Worm (Caenorhabditis elegans): ENCODE results near the gene cct-8.
A peak's percentile ranks its signal among the peaks of the same experiment; 100 is the strongest.

cct-8 gene

DNA sequence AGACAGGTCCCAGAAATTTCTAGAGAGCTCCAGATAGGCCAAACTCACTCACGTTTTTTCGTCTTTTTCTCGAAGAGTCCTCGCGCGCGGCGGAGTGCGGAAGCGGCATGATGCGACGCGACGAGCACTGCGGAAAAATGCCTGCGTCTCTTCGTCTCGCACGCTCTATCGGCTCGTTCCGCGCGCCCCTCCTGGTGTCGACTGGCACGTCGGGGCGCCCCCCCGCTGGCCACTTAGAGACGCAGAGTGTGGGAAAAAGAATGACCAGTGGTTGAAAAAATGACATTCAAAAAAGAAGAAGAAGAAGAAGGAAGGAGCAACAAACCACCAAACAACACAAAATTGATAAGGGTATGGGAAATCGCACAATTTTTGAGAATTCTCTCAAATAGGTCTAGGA lies 26.3 kb downstream of the cct-8 start, which contains the start of gene znf-782 (continued):
- no peak for TF ChIP-seq lsl-1 (GFP tag; optimal IDR thresholded peaks at IDR 0.05)
- TF ChIP-seq ets-4 (GFP tag; optimal IDR thresholded peaks at IDR 0.05) = no peak
- TF ChIP-seq nhr-80 (tag; optimal IDR thresholded peaks at IDR 0.05) = peak; percentile 68
- no peak for TF ChIP-seq B0019.2 (GFP tag; conservative IDR thresholded peaks at IDR 0.05)
- no peak for TF ChIP-seq cebp-1 (GFP tag; IDR thresholded peaks at IDR 0.05)
- peak; percentile 4 for TF ChIP-seq cebp-1 (tag; optimal IDR thresholded peaks at IDR 0.05)
- TF ChIP-seq unc-130 (GFP tag; optimal IDR thresholded peaks at IDR 0.05) = no peak
- TF ChIP-seq mcd-1 (GFP tag; IDR thresholded peaks at IDR 0.05) = 0 out of 2 replicates have a peak, but pooled peaks have one; percentile 19
- TF ChIP-seq sdz-38 (tag; optimal IDR thresholded peaks at IDR 0.05) = no peak
- peak; percentile 49; the same call in 1 of the 2 replicates for TF ChIP-seq dox-1 (GFP tag; IDR thresholded peaks at IDR 0.05)
- TF ChIP-seq dpff-1 (tag; optimal IDR thresholded peaks at IDR 0.05) = no peak
- peak; percentile 90 for TF ChIP-seq egrh-3 (GFP tag; IDR thresholded peaks at IDR 0.05)
- no peak for TF ChIP-seq egl-44 (GFP tag; IDR thresholded peaks at IDR 0.05)
- TF ChIP-seq zfh-2 (GFP tag; conservative IDR thresholded peaks at IDR 0.05) = peak; percentile 96
- TF ChIP-seq D2030.7 (GFP tag; IDR thresholded peaks at IDR 0.05) = no peak
- TF ChIP-seq K11D2.4 (GFP tag; IDR thresholded peaks at IDR 0.05) = no peak
- TF ChIP-seq aptf-3 (GFP tag; IDR thresholded peaks at IDR 0.05) = no peak
- TF ChIP-seq sptf-2 (GFP tag; optimal IDR thresholded peaks at IDR 0.05) = no peak
- TF ChIP-seq nfya-1 (tag; optimal IDR thresholded peaks at IDR 0.05; ENCODE audit: borderline replicate concordance, insufficient read depth) = no peak
- no peak for TF ChIP-seq B0261.1 (tag; optimal IDR thresholded peaks at IDR 0.05)
- TF ChIP-seq nfyb-1 (GFP tag; IDR thresholded peaks at IDR 0.05) = 0 out of 2 replicates have a peak, but pooled peaks have one; percentile 41

DNA sequence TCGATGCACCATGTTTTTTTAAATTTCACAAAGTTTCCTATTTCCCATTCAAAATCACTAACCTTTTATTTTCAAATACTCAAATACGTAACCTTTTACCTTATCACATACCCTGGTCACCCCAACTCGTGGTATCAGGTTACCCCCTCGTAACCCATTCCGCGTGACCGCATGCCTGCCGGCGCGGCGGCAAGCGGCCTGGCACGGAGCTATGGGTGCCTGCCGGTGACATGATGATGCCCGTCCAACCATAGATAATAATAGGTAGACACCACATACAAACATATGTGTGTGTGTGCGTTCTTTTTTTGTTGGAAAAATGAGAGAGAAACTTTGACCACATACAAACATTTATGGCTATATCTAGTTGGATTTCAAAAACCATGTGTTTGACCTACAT lies 28.2 kb downstream of the cct-8 start:
- TF ChIP-seq zfh-2 (GFP tag; conservative IDR thresholded peaks at IDR 0.05) (peak; percentile 71), Y95B8A.8 (GFP tag; IDR thresholded peaks at IDR 0.05) (no peak)

DNA sequence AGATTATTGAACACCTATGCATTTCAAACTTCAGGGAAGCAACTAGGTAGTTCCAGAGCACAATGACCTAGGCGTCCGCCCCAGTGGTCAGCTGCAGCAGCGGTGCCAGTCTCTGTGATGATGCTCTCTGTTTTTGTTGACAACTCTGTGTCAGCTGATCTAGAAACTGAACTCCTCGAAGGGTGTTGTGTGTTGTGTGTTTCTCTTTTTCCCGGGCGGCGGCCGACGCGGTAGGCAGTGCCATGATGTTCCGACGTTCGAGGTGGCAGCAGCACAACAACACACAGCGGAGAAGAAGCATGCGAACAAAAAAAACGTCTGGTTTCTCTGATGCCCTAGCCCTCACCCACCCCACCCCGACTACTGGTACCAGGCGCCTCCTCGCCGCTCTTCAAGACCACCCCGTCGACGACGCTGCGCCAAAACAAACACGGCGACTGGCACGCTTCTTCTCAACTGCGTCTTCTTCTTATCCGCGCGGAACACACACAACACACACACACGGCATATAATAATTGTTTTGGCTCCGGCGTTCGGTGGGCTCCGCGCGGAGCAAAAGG lies 29.4 kb downstream of the cct-8 start:
- TF ChIP-seq zfh-2 (GFP tag; conservative IDR thresholded peaks at IDR 0.05) (peak; percentile 89), mes-4 (tag; optimal IDR thresholded peaks at IDR 0.05) (no peak), egrh-3 (GFP tag; IDR thresholded peaks at IDR 0.05) (0 out of 2 replicates have a peak, but pooled peaks have one; percentile 54)

DNA sequence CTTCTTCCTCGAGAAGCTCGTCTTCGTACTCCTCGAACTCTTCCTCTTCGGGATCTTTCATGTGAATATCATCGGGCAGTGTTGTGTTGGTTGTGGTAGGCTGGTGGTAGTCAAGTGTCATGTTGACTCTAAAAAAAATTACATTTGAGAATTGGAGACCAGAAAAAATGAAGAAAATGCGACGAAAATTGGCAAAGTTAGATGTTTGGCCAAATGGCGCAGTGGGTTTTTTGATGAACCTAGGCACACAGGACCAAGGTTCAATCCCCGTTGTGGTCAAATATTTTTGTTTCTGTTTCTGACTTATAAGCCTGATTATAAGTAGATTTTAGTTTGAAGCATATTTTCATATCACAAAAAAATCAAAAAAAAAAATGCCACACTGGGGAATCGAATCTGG lies 30.7 kb downstream of the cct-8 start:
- TF ChIP-seq sptf-2 (GFP tag; optimal IDR thresholded peaks at IDR 0.05) (no peak), B0261.1 (tag; optimal IDR thresholded peaks at IDR 0.05) (peak; percentile 51), B0019.2 (GFP tag; conservative IDR thresholded peaks at IDR 0.05) (no peak), hsf-1 (GFP tag; IDR thresholded peaks at IDR 0.05) (no peak), aptf-3 (GFP tag; IDR thresholded peaks at IDR 0.05) (no peak), ceh-40 (GFP tag; IDR thresholded peaks at IDR 0.05) (no peak), let-607 (tag; optimal IDR thresholded peaks at IDR 0.05) (no peak), F37B4.10 (GFP tag; IDR thresholded peaks at IDR 0.05) (no peak), madf-6 (GFP tag; IDR thresholded peaks at IDR 0.05) (no peak), xnd-1 (tag; optimal IDR thresholded peaks at IDR 0.05) (no peak), D2030.7 (GFP tag; IDR thresholded peaks at IDR 0.05) (no peak), dox-1 (GFP tag; IDR thresholded peaks at IDR 0.05) (no peak), tbp1 (GFP tag; optimal IDR thresholded peaks at IDR 0.05) (peak; percentile 76), Y53F4B.3 (GFP tag; IDR thresholded peaks at IDR 0.05) (no peak), ama-1 (optimal IDR thresholded peaks at IDR 0.05) (no peak), ama-1 (GFP tag; optimal IDR thresholded peaks at IDR 0.05) (no peak), repo-1 (tag; optimal IDR thresholded peaks at IDR 0.05) (no peak), ztf-6 (GFP tag; IDR thresholded peaks at IDR 0.05) (no peak), hmg-20 (GFP tag; IDR thresholded peaks at IDR 0.05) (no peak), F57A8.1 (GFP tag; optimal IDR thresholded peaks at IDR 0.05) (no peak), ekl-4 (GFP tag; IDR thresholded peaks at IDR 0.05) (no peak), attf-3 (GFP tag; conservative IDR thresholded peaks at IDR 0.05) (peak; percentile 24; the same call in 1 of the 2 replicates), Y95B8A.8 (GFP tag; IDR thresholded peaks at IDR 0.05) (no peak), somi-1 (GFP tag; optimal IDR thresholded peaks at IDR 0.05) (no peak), rpc-1 (optimal IDR thresholded peaks at IDR 0.05) (peak; percentile 21), rpc-1 (tag; optimal IDR thresholded peaks at IDR 0.05) (peak; percentile 62), F33H1.4 (GFP tag; IDR thresholded peaks at IDR 0.05) (no peak), ceh-79 (tag; optimal IDR thresholded peaks at IDR 0.05) (no peak)

Data from whole organism, young adult.